Worm (Caenorhabditis elegans) whole organism, L4 larva: ENCODE results near the gene W02D7.5.

Source experiments
- F10B5.3 ChIP-seq: sonication (generic microtip); optimal IDR thresholded peaks from 2 replicates; lab custom pipeline; 2016; ENCODE audit warnings: mild to moderate bottlenecking, missing genetic modification characterization, missing compliant biosample characterization
- F37D6.2 ChIP-seq: sonication (generic microtip); optimal IDR thresholded peaks from 2 replicates; lab custom pipeline; 2016; ENCODE audit warnings: mild to moderate bottlenecking, missing genetic modification characterization, missing compliant biosample characterization
- F44E2.7 ChIP-seq: fragments of 200-800 bp; sonication (Bioruptor generic); IDR thresholded peaks from 2 replicates; pipeline ENCODE4 v2.1.2; 2022; ENCODE audit warnings: missing genetic modification characterization, missing compliant biosample characterization
- ZK546.5 ChIP-seq, 2 experiments: sonication (generic microtip); optimal IDR thresholded peaks; 2 replicates each; lab custom pipeline; 2017; ENCODE audit warnings: missing biosample characterization in 2 of 2, missing genetic modification characterization in 2 of 2
- aha-1 ChIP-seq: fragments of 150-350 bp; peaks from one replicate; lab custom pipeline; 2014; ENCODE audit warnings: missing biosample characterization, missing genetic modification characterization
- aly-2 ChIP-seq: sonication (generic microtip); optimal IDR thresholded peaks from 2 replicates; lab custom pipeline; 2018; ENCODE audit warnings: missing biosample characterization, missing genetic modification characterization
- ceh-20 ChIP-seq: fragments of 200-800 bp; sonication (Bioruptor generic); IDR thresholded peaks from 2 replicates; pipeline ENCODE4 v1.3.6; 2022; ENCODE audit warnings: missing genetic modification reagents, missing genetic modification characterization, missing compliant biosample characterization
- ceh-28 ChIP-seq: fragments of 150-350 bp; optimal IDR thresholded peaks from 2 replicates; lab custom pipeline; 2014; ENCODE audit warnings: missing biosample characterization, missing genetic modification reagents, missing genetic modification characterization
- ceh-44 ChIP-seq: fragments of 200-800 bp; sonication (Bioruptor generic); IDR thresholded peaks from 2 replicates; pipeline ENCODE4 v1.3.6; 2022; ENCODE audit warnings: missing genetic modification reagents, missing genetic modification characterization, missing compliant biosample characterization
- ceh-62 ChIP-seq: sonication (generic microtip); optimal IDR thresholded peaks from 2 replicates; lab custom pipeline; 2017; ENCODE audit warnings: missing biosample characterization, missing genetic modification characterization
- ceh-82 ChIP-seq: sonication (generic microtip); optimal IDR thresholded peaks from 2 replicates; lab custom pipeline; 2017; ENCODE audit warnings: missing biosample characterization, missing genetic modification characterization
- ces-1 ChIP-seq: fragments of 150-350 bp; sonication (generic microtip); optimal IDR thresholded peaks from 4 replicates; lab custom pipeline; 2014; ENCODE audit warnings: missing biosample characterization, missing genetic modification reagents, missing genetic modification characterization
- daf-8 ChIP-seq: fragments of 200-800 bp; sonication (Bioruptor generic); IDR thresholded peaks from 2 replicates; pipeline ENCODE4 v1.3.6; 2022; ENCODE audit warnings: missing genetic modification characterization, missing compliant biosample characterization
- dpl-1 ChIP-seq: fragments of 150-350 bp; optimal IDR thresholded peaks from 2 replicates; lab custom pipeline; 2014; ENCODE audit warnings: missing biosample characterization, missing genetic modification reagents, missing genetic modification characterization
- dve-1 ChIP-seq: sonication (generic microtip); optimal IDR thresholded peaks from 2 replicates; lab custom pipeline; 2017; ENCODE audit warnings: antibody characterized with exemption, mild to moderate bottlenecking, missing genetic modification characterization, missing compliant biosample characterization; ENCODE audit not compliant: insufficient read depth
- egl-27 ChIP-seq: sonication (generic microtip); optimal IDR thresholded peaks from 3 replicates; lab custom pipeline; 2017; ENCODE audit warnings: missing biosample characterization, missing genetic modification reagents, missing genetic modification characterization
- egl-43 ChIP-seq: fragments of 200-800 bp; sonication (Bioruptor generic); IDR thresholded peaks from 2 replicates; pipeline ENCODE4 v1.3.6; 2022; ENCODE audit warnings: missing genetic modification reagents, missing genetic modification characterization, missing compliant biosample characterization
- hif-1 ChIP-seq, 2 experiments: sonication (generic microtip); optimal IDR thresholded peaks; 2 replicates each; lab custom pipeline; 2016 to 2017; ENCODE audit warnings: missing compliant biosample characterization in 2 of 2, missing genetic modification characterization in 2 of 2, missing genetic modification reagents in 2 of 2, missing genotype in 2 of 2, mild to moderate bottlenecking in 1 of 2
- hlh-11 ChIP-seq: fragments of 200-800 bp; sonication (Bioruptor generic); optimal IDR thresholded peaks from 2 replicates; lab custom pipeline; 2018; ENCODE audit warnings: mild to moderate bottlenecking, missing genetic modification characterization, missing compliant biosample characterization
- lim-7 ChIP-seq: fragments of 200-800 bp; sonication (Bioruptor generic); IDR thresholded peaks from 2 replicates; pipeline ENCODE4 v1.3.6; 2022; ENCODE audit warnings: missing genetic modification characterization, missing compliant biosample characterization
- madf-5 ChIP-seq, 2 experiments: fragments of 200-800 bp; sonication (Bioruptor generic); IDR thresholded peaks; 2 replicates each; pipeline ENCODE4 v1.3.6; 2022; ENCODE audit warnings: missing compliant biosample characterization in 2 of 2, missing genetic modification characterization in 2 of 2
- mdt-29 ChIP-seq: fragments of 200-800 bp; sonication (Bioruptor generic); IDR thresholded peaks from 2 replicates; pipeline ENCODE4 v1.3.6; 2022; ENCODE audit warnings: missing genetic modification reagents, missing genetic modification characterization, missing compliant biosample characterization
- mep-1 ChIP-seq: fragments of 150-350 bp; sonication (generic microtip); optimal IDR thresholded peaks from 3 replicates; lab custom pipeline; 2014; ENCODE audit warnings: missing biosample characterization, missing genetic modification characterization
- mes-2 ChIP-seq: sonication (generic microtip); optimal IDR thresholded peaks from 2 replicates; lab custom pipeline; 2016; ENCODE audit warnings: missing genotype, mild to moderate bottlenecking, missing genetic modification characterization, missing compliant biosample characterization; ENCODE audit not compliant: poor library complexity, severe bottlenecking
- mxl-3 ChIP-seq: fragments of 200-800 bp; sonication (Bioruptor generic); optimal IDR thresholded peaks from 2 replicates; lab custom pipeline; 2018; ENCODE audit warnings: mild to moderate bottlenecking, missing genetic modification characterization, missing compliant biosample characterization
- nhr-111 ChIP-seq: fragments of 200-800 bp; sonication (Bioruptor generic); optimal IDR thresholded peaks from 2 replicates; lab custom pipeline; 2018; ENCODE audit warnings: mild to moderate bottlenecking, missing genetic modification characterization, missing compliant biosample characterization
- nhr-237 ChIP-seq: sonication (generic microtip); optimal IDR thresholded peaks from 2 replicates; lab custom pipeline; 2017; ENCODE audit warnings: missing biosample characterization, missing genetic modification characterization
- nhr-48 ChIP-seq: sonication (generic microtip); optimal IDR thresholded peaks from 2 replicates; lab custom pipeline; 2016; ENCODE audit warnings: mild to moderate bottlenecking, missing genetic modification characterization, missing compliant biosample characterization
- nhr-6 ChIP-seq: fragments of 150-350 bp; optimal IDR thresholded peaks from 2 replicates; lab custom pipeline; 2014; ENCODE audit warnings: missing biosample characterization, missing genetic modification characterization
- nhr-76 ChIP-seq: fragments of 150-350 bp; optimal IDR thresholded peaks from 2 replicates; lab custom pipeline; 2014; ENCODE audit warnings: missing biosample characterization, missing genetic modification characterization
- pha-4 ChIP-seq, 2 experiments: fragments of 150-350 bp in 1 of 2; fragments of 200-800 bp in 1 of 2; sonication (Bioruptor generic) in 1 of 2; IDR thresholded peaks in 1 of 2; optimal IDR thresholded peaks in 1 of 2; 2 replicates each; pipeline versions ENCODE4 v1.3.6 to Lab custom; 2014 to 2022; ENCODE audit warnings: missing genetic modification characterization in 2 of 2, missing genetic modification reagents in 2 of 2, missing biosample characterization in 1 of 2, missing compliant biosample characterization in 1 of 2
- rbr-2 ChIP-seq: sonication (generic microtip); optimal IDR thresholded peaks from 2 replicates; lab custom pipeline; 2016; ENCODE audit warnings: missing genotype, missing genetic modification characterization, missing compliant biosample characterization
- saeg-2 ChIP-seq: fragments of 200-800 bp; sonication (Bioruptor generic); IDR thresholded peaks from 2 replicates; pipeline ENCODE4 v1.3.6; 2022; ENCODE audit warnings: missing genetic modification reagents, missing genetic modification characterization, missing compliant biosample characterization
- sdz-12 ChIP-seq: fragments of 200-800 bp; sonication (Bioruptor generic); optimal IDR thresholded peaks from 2 replicates; lab custom pipeline; 2018; ENCODE audit warnings: mild to moderate bottlenecking, missing genetic modification characterization, missing compliant biosample characterization
- snpc-4 ChIP-seq: fragments of 150-350 bp; optimal IDR thresholded peaks from 2 replicates; lab custom pipeline; 2014; ENCODE audit warnings: missing biosample characterization, missing genetic modification characterization
- tra-1 ChIP-seq: fragments of 200-800 bp; sonication (Bioruptor generic); IDR thresholded peaks from 2 replicates; pipeline ENCODE4 v1.3.6; 2022; ENCODE audit warnings: missing genetic modification reagents, missing genetic modification characterization, missing compliant biosample characterization
- unc-130 ChIP-seq: sonication (generic microtip); optimal IDR thresholded peaks from 2 replicates; lab custom pipeline; 2016; ENCODE audit warnings: missing genetic modification reagents, missing genetic modification characterization, missing compliant biosample characterization
- unc-62 ChIP-seq, 3 experiments: fragments of 150-350 bp in 1 of 3; sonication (generic microtip); optimal IDR thresholded peaks in 2 of 3; peaks in 1 of 3; 1 replicate in 1 of 3; 2 replicates in 2 of 3; lab custom pipeline; 2014 to 2017; ENCODE audit warnings: missing biosample characterization in 3 of 3, missing genetic modification characterization in 3 of 3, missing genetic modification reagents in 3 of 3, missing genotype in 1 of 3
- zfp-3 ChIP-seq: fragments of 200-800 bp; sonication (Bioruptor generic); conservative IDR thresholded peaks from 2 replicates; pipeline ENCODE4 v1.3.6; 2022; ENCODE audit warnings: missing genetic modification reagents, missing genetic modification characterization, missing compliant biosample characterization
- zip-2 ChIP-seq: fragments of 150-350 bp; optimal IDR thresholded peaks from 2 replicates; lab custom pipeline; 2014; ENCODE audit warnings: missing biosample characterization, missing genetic modification characterization

Gene W02D7.5

DNA sequence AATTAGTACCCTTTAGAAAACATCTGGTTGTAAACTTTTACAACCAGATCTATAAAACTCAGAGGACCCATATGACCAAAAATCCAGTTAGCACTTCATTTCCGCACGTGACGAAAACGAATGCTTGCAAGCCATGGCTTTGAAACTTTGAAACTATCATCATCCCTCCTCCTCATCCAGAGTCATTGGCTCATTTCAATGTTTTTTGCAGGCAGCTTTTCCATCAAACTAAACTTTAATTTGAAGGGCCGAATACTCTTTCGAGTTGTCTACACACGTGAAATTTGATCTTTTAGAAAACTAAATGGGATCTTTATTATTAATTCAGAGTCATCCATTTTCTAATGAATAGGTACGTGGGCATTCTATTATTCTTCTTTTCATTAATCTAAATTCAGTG, 36.8 kb downstream of the W02D7.5 start:
- no peak for TF ChIP-seq ceh-62 (tag; lab: Kevin White, UChicago)
- peak in 1 of 2 experiments; percentile 94 for TF ChIP-seq unc-62 (GFP tag; optimal IDR thresholded peaks at IDR 0.05 in 1 of 2; lab: Kevin White, UChicago)
- no peak for TF ChIP-seq unc-62 (tag; optimal IDR thresholded peaks at IDR 0.05; lab: Kevin White, UChicago)

DNA sequence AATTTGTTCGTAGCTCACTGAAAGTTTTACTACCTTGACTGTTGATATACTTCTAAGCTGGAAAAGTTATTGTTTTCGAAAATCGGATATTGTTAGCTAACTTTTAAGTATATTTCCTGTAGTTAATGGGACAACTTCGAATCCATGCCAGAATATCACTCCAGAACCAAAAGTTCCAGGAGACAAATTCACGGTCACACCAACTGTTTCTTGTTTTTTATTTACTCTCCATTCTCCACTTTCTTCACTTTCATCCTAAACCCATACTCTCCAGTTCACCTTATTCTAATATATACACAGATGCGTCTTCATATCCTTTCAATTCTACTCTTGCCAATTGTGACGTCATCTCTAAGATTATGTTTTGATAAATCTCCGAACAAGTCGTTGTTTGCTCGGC, 40.0 kb downstream of the W02D7.5 start, which contains the start of gene C16D9.1:
Gene C16D9.1, plus strand, starts transcription at position 301 of the 400 bp plus-strand sequence.
- TF ChIP-seq egl-27 (no peak), nhr-237 (tag; lab: Kevin White, UChicago) (no peak), zfp-3 (GFP tag; lab: Robert Waterston, UW) (no peak), unc-62 (GFP tag; optimal IDR thresholded peaks at IDR 0.05 in 1 of 2; lab: Kevin White, UChicago) (no peak), unc-62 (tag; optimal IDR thresholded peaks at IDR 0.05; lab: Kevin White, UChicago) (no peak), F10B5.3 (tag; lab: Kevin White, UChicago) (no peak), saeg-2 (no peak), ceh-44 (GFP tag; lab: Robert Waterston, UW) (no peak), mep-1 (tag; lab: Kevin White, UChicago) (no peak), mxl-3 (GFP tag; lab: Kevin White, UChicago) (no peak), daf-8 (GFP tag; lab: Robert Waterston, UW) (no peak), sdz-12 (GFP tag; lab: Kevin White, UChicago) (no peak)

DNA sequence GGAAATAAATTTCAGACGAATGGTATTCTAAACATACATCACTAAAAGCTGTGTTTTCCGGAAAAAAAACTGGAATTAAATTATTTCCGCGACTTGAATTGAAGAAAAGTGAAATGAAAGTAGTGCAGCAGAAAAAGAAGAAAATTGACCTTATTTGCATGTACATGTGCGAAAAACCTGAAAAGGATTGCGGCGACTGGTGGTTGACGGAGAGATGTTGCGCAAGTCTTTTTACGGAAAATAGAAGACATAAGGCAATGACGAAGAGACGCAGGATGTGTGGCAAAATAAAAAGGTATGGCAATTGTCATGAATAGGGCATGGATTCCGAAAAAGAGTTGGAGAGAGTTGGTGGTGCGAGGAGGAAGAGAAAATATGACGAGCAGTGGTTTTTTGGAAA, 44.1 kb downstream of the W02D7.5 start:
- TF ChIP-seq ceh-82 = no peak
- TF ChIP-seq aly-2 (tag; lab: Kevin White, UChicago) = no peak
- no peak for TF ChIP-seq nhr-6 (tag; lab: Kevin White, UChicago)
- TF ChIP-seq egl-43 = no peak
- no peak for TF ChIP-seq dpl-1 (GFP tag; lab: Kevin White, UChicago)
- no peak for TF ChIP-seq egl-27
- no peak for TF ChIP-seq lim-7 (GFP tag; lab: Robert Waterston, UW)
- no peak for TF ChIP-seq dve-1 (tag; lab: Kevin White, UChicago)
- no peak for TF ChIP-seq ZK546.5 (tag; optimal IDR thresholded peaks at IDR 0.05; lab: Kevin White, UChicago)
- no peak for TF ChIP-seq mxl-3 (GFP tag; lab: Kevin White, UChicago)
- no peak for TF ChIP-seq pha-4 (GFP tag; IDR thresholded peaks at IDR 0.05; lab: Robert Waterston, UW)
- no peak for TF ChIP-seq pha-4 (tag; optimal IDR thresholded peaks at IDR 0.05; lab: Kevin White, UChicago)
- TF ChIP-seq nhr-48 (tag; lab: Kevin White, UChicago) = no peak
- no peak for TF ChIP-seq F44E2.7
- no peak for TF ChIP-seq madf-5 (GFP tag; IDR thresholded peaks at IDR 0.05; lab: Robert Waterston, UW)
- TF ChIP-seq unc-130 (GFP tag; lab: Kevin White, UChicago) = no peak
- TF ChIP-seq snpc-4 (tag; lab: Kevin White, UChicago) = no peak
- no peak for TF ChIP-seq rbr-2 (tag; lab: Kevin White, UChicago)

DNA sequence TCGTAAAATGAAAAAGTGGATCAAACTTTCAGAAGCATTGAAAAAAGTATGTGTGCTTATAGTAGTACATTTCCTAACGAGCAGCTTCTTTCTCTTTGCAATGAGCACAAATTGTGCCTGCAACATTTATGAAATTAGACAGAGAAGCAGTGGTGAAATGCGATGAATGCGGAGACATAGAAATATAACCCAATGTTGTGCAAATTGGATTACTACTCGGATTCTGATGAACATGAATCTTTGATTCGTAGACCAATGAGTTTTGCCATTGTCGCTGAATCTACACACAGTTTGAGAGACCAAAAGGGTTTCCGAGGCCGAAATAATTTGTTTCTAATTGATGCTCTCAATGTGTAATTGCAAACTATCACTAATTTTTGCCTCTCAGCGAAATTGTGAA, 45.1 kb downstream of the W02D7.5 start:
- TF ChIP-seq nhr-237 (tag; lab: Kevin White, UChicago) (no peak), nhr-111 (GFP tag; lab: Kevin White, UChicago) (no peak), ces-1 (GFP tag; lab: Kevin White, UChicago) (peak; percentile 53), mes-2 (tag; lab: Kevin White, UChicago) (no peak), hlh-11 (tag; lab: Kevin White, UChicago) (no peak), mxl-3 (GFP tag; lab: Kevin White, UChicago) (no peak), tra-1 (GFP tag; lab: Robert Waterston, UW) (no peak), ceh-28 (tag; lab: Kevin White, UChicago) (no peak), ceh-20 (GFP tag; lab: Robert Waterston, UW) (no peak), aha-1 (tag; lab: Kevin White, UChicago) (peak; percentile 81), F37D6.2 (tag; lab: Kevin White, UChicago) (no peak), zip-2 (tag; lab: Kevin White, UChicago) (no peak), daf-8 (GFP tag; lab: Robert Waterston, UW) (no peak), nhr-76 (tag; lab: Kevin White, UChicago) (no peak), mdt-29 (no peak), hif-1 (tag; optimal IDR thresholded peaks at IDR 0.05; lab: Kevin White, UChicago) (no peak)
